Fruit fly (Drosophila melanogaster): ENCODE data around the gene Mpv17.

Gene Mpv17

DNA sequence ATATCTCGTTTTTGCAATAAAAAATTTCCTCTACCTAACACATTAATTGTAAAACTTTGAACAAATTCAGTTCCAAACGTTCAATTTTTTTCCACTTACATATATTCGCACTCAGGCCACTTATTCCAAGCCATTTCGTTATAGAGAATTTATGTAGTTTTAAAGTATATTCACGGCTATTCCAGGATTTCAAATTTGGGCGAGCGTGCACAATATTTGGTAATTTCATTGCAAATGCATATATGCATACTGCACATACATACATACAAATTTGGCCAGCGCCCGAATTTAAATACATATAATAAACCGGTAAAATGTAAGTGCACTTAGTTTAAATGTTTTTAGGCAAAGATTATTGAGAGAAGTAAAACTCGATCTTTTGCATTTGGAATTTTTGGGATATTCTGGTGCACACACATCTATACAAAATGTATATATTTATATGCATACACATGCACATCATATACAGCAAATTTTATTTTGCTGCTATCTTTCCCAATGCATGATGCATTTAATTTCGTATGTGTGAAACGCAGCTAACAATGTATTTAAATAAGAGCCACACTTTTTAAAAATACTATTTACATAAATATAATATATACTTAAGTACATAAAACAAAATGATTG, 2.9 kb downstream of the Mpv17 start:
- no peak for TF ChIP-seq Rel (GFP tag; optimal IDR thresholded peaks at IDR 0.05)
- TF ChIP-seq Rel (tag; optimal IDR thresholded peaks at IDR 0.05): no peak
- TF ChIP-seq HLH106 (tag; optimal IDR thresholded peaks at IDR 0.05): no peak
- TF ChIP-seq Hr83 (GFP tag; optimal IDR thresholded peaks at IDR 0.05; ENCODE audit: poor library complexity, severe bottlenecking): no peak
- no peak for TF ChIP-seq Myc (optimal IDR thresholded peaks at IDR 0.05)
- no peak for TF ChIP-seq Hr78 (GFP tag; optimal IDR thresholded peaks at IDR 0.05)
- TF ChIP-seq h (GFP tag; optimal IDR thresholded peaks at IDR 0.05): no peak
- TF ChIP-seq psq (GFP tag; optimal IDR thresholded peaks at IDR 0.05): no peak
- no peak for TF ChIP-seq GATAd (GFP tag; optimal IDR thresholded peaks at IDR 0.05)
- TF ChIP-seq jim (GFP tag; optimal IDR thresholded peaks at IDR 0.05): no peak
- TF ChIP-seq N (GFP tag; optimal IDR thresholded peaks at IDR 0.05): no peak
- TF ChIP-seq ey (GFP tag; optimal IDR thresholded peaks at IDR 0.05): no peak
- no peak for TF ChIP-seq Sp1 (GFP tag; optimal IDR thresholded peaks at IDR 0.05)
- TF ChIP-seq Vsx2 (GFP tag; optimal IDR thresholded peaks at IDR 0.05; ENCODE audit: partially characterized antibody): no peak
- TF ChIP-seq dl (GFP tag; optimal IDR thresholded peaks at IDR 0.05; ENCODE audit: insufficient read depth in 1 of 2, partially characterized antibody in 2 of 2): no peak
- TF ChIP-seq OdsH (GFP tag; optimal IDR thresholded peaks at IDR 0.05): no peak
- TF ChIP-seq rgr (GFP tag; optimal IDR thresholded peaks at IDR 0.05): no peak
- TF ChIP-seq pan (optimal IDR thresholded peaks at IDR 0.05): no peak
- TF ChIP-seq br (GFP tag; optimal IDR thresholded peaks at IDR 0.05): no peak

DNA sequence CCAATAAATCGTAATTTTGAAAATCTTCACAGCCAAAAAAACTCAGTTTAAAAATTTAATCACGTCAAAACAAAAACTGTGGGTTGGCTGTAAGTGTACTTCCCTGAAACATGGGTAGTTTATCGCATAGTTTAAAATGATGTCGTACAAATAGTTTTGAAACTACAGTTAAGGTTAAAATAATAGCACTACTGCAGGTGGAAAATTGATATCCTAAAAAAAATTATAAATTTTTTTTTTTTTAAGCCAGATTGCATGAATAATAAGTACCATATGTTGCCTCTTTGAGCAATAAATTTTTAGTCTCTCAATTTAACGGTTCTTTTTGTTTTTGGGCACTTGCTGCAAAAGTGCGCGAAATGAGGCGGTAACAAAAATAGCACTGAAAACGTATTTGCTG, 4.1 kb downstream of the Mpv17 start:
- TF ChIP-seq CG32264 (GFP tag; optimal IDR thresholded peaks at IDR 0.05) (no peak), Hr78 (GFP tag; optimal IDR thresholded peaks at IDR 0.05) (no peak)

DNA sequence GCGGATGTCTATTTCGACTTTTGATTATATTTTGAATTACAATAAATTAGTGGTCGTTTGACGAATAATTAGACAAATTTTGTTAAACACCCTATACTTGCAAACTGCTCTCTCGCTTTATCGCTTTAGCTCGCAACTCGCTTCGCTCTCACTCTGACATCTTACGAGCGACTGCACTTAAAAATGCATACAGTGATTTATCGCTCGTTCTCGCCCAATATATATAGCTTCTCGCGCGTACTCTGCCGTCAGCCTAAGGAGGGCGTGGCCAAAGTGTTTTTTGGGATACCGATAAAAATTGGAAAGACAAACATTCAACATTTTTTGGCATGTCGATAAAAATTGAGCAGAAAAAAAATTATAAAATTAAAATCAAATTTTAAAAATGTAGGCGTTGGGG, 20.7 kb downstream of the Mpv17 start:
- no peak for TF ChIP-seq HLH106 (tag; optimal IDR thresholded peaks at IDR 0.05)
- no peak for TF ChIP-seq Hr83 (GFP tag; optimal IDR thresholded peaks at IDR 0.05; ENCODE audit: poor library complexity, severe bottlenecking)
- no peak for TF ChIP-seq Rel (GFP tag; optimal IDR thresholded peaks at IDR 0.05)
- TF ChIP-seq Rel (tag; optimal IDR thresholded peaks at IDR 0.05): no peak
- TF ChIP-seq Hr78 (GFP tag; optimal IDR thresholded peaks at IDR 0.05): no peak
- TF ChIP-seq tai (GFP tag; optimal IDR thresholded peaks at IDR 0.05): no peak
- no peak for TF ChIP-seq OdsH (GFP tag; optimal IDR thresholded peaks at IDR 0.05)
- TF ChIP-seq br (GFP tag; optimal IDR thresholded peaks at IDR 0.05): no peak
- TF ChIP-seq N (GFP tag; optimal IDR thresholded peaks at IDR 0.05): no peak
- no peak for TF ChIP-seq fru (GFP tag; optimal IDR thresholded peaks at IDR 0.05)
- TF ChIP-seq GATAd (GFP tag; optimal IDR thresholded peaks at IDR 0.05): no peak
- TF ChIP-seq Myc (optimal IDR thresholded peaks at IDR 0.05): no peak
- no peak for TF ChIP-seq Dif (GFP tag; optimal IDR thresholded peaks at IDR 0.05; ENCODE audit: partially characterized antibody)

DNA sequence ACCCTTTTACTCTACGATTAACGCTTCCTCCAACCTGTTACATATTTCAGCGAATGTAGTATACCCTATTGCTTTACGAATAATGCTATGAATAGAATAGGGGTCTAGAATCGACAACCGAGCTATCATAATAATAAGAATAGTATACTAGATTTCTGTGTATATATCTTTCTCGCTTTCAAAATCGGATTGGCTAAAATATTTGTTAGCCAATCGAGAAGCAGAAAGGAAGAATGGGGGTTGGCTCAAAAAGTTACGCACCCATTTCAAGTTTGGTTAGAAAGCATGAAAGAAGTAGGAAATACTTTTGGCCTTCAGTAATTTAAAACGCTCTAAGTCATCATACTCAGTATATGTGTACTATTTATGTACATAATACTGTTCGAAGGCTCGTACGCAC, 33.2 kb downstream of the Mpv17 start:
- TF ChIP-seq Hr83 (GFP tag; optimal IDR thresholded peaks at IDR 0.05; ENCODE audit: poor library complexity, severe bottlenecking) (no peak), tai (GFP tag; optimal IDR thresholded peaks at IDR 0.05) (no peak), Jra (GFP tag; optimal IDR thresholded peaks at IDR 0.05) (no peak), Hnf4 (GFP tag; optimal IDR thresholded peaks at IDR 0.05) (no peak), dl (GFP tag; optimal IDR thresholded peaks at IDR 0.05; ENCODE audit: insufficient read depth in 1 of 2, partially characterized antibody in 2 of 2) (no peak), CG32264 (GFP tag; optimal IDR thresholded peaks at IDR 0.05) (no peak), brk (GFP tag; optimal IDR thresholded peaks at IDR 0.05) (no peak), Rel (GFP tag; optimal IDR thresholded peaks at IDR 0.05) (no peak), Rel (tag; optimal IDR thresholded peaks at IDR 0.05) (no peak), h (GFP tag; optimal IDR thresholded peaks at IDR 0.05) (no peak), usp (GFP tag; optimal IDR thresholded peaks at IDR 0.05) (no peak), woc (GFP tag; optimal IDR thresholded peaks at IDR 0.05) (no peak), Abd-B (GFP tag; optimal IDR thresholded peaks at IDR 0.05) (no peak), N (GFP tag; optimal IDR thresholded peaks at IDR 0.05) (no peak), psq (GFP tag; optimal IDR thresholded peaks at IDR 0.05) (no peak), CrebA (GFP tag; optimal IDR thresholded peaks at IDR 0.05; ENCODE audit: borderline replicate concordance) (no peak), lola (GFP tag; optimal IDR thresholded peaks at IDR 0.05) (no peak), Vsx2 (GFP tag; optimal IDR thresholded peaks at IDR 0.05; ENCODE audit: partially characterized antibody) (no peak), rgr (GFP tag; optimal IDR thresholded peaks at IDR 0.05) (no peak), foxo (GFP tag; optimal IDR thresholded peaks at IDR 0.05) (no peak), Myc (optimal IDR thresholded peaks at IDR 0.05) (no peak)
